Fruit fly (Drosophila melanogaster): ENCODE results near the gene ine.

The ine gene

dm6 chr2L:4458119-4459056 is 18.4 kb downstream of the ine start, which contains the start of gene RpL27A (continued):
- peak; percentile 99 for TF ChIP-seq Ets97D (GFP tag; optimal IDR thresholded peaks at IDR 0.05)
- peak; percentile 77 for TF ChIP-seq CG11504 (tag; optimal IDR thresholded peaks at IDR 0.05)
- peak; percentile 80 for TF ChIP-seq gsb-n (tag; optimal IDR thresholded peaks at IDR 0.05)
- peak; percentile 64; the same call in 2 of the 3 replicates for TF ChIP-seq so (GFP tag; IDR thresholded peaks at IDR 0.05)
- TF ChIP-seq crp (GFP tag; optimal IDR thresholded peaks at IDR 0.05): peak in 1 of 2 experiments; percentile 39
- TF ChIP-seq ems (GFP tag; optimal IDR thresholded peaks at IDR 0.05): peak; percentile 59
- TF ChIP-seq jing (GFP tag; optimal IDR thresholded peaks at IDR 0.05): no peak
- peak; percentile 75 for TF ChIP-seq CG6854 (GFP tag; optimal IDR thresholded peaks at IDR 0.05)
- peak; percentile 86 for TF ChIP-seq CG18619 (GFP tag; optimal IDR thresholded peaks at IDR 0.05)
- TF ChIP-seq CrebB (tag; optimal IDR thresholded peaks at IDR 0.05): peak; percentile 86
- TF ChIP-seq crol (GFP tag; IDR thresholded peaks at IDR 0.05): peak; percentile 48; the same call in 1 of the 2 replicates
- peak; percentile 87 for TF ChIP-seq Mes4 (GFP tag; optimal IDR thresholded peaks at IDR 0.05)
- no peak for TF ChIP-seq fru (optimal IDR thresholded peaks at IDR 0.05)
- TF ChIP-seq Atf3 (GFP tag; optimal IDR thresholded peaks at IDR 0.05): peak; percentile 51
- peak; percentile 53 for TF ChIP-seq chn (GFP tag; optimal IDR thresholded peaks at IDR 0.05)
- peak; percentile 51 for TF ChIP-seq psq (GFP tag; optimal IDR thresholded peaks at IDR 0.05)
- TF ChIP-seq Ada2b (GFP tag; IDR thresholded peaks at IDR 0.05): peak; percentile 56
- peak; percentile 91 for TF ChIP-seq CG17328 (GFP tag; IDR thresholded peaks at IDR 0.05)
- peak; percentile 79 for TF ChIP-seq Asciz (GFP tag; optimal IDR thresholded peaks at IDR 0.05)
- peak; percentile 61 for TF ChIP-seq repo (GFP tag; optimal IDR thresholded peaks at IDR 0.05)
- peak; percentile 19 for TF ChIP-seq mam (GFP tag; optimal IDR thresholded peaks at IDR 0.05)
- TF ChIP-seq tx (GFP tag; optimal IDR thresholded peaks at IDR 0.05): no peak
- peak; percentile 47; the same call in 1 of the 3 replicates for TF ChIP-seq vnd (GFP tag; IDR thresholded peaks at IDR 0.05; ENCODE audit: partially characterized antibody)
- TF ChIP-seq CG13894 (tag; optimal IDR thresholded peaks at IDR 0.05): peak; percentile 72
- peak; percentile 71 for TF ChIP-seq al (GFP tag; IDR thresholded peaks at IDR 0.05)
- TF ChIP-seq NC2β (GFP tag; optimal IDR thresholded peaks at IDR 0.05): peak; percentile 92
- peak; percentile 69 for TF ChIP-seq seq (GFP tag; IDR thresholded peaks at IDR 0.05)
- TF ChIP-seq CG11456 (GFP tag; IDR thresholded peaks at IDR 0.05): peak; percentile 91
- peak; percentile 60 for TF ChIP-seq lilli (GFP tag; optimal IDR thresholded peaks at IDR 0.05)
- peak; percentile 40 for TF ChIP-seq Hmx (GFP tag; optimal IDR thresholded peaks at IDR 0.05)
- TF ChIP-seq CG1603 (tag; optimal IDR thresholded peaks at IDR 0.05): peak; percentile 87
- peak; percentile 67 for TF ChIP-seq CG12942 (GFP tag; optimal IDR thresholded peaks at IDR 0.05)
- TF ChIP-seq dan (GFP tag; IDR thresholded peaks at IDR 0.05): no peak
- TF ChIP-seq peb (GFP tag; IDR thresholded peaks at IDR 0.05): peak; percentile 59
- TF ChIP-seq phol (tag; optimal IDR thresholded peaks at IDR 0.05): peak; percentile 91
- peak; percentile 65 for TF ChIP-seq CG11398 (GFP tag; optimal IDR thresholded peaks at IDR 0.05)
- peak; percentile 84 for TF ChIP-seq CG32532 (GFP tag; IDR thresholded peaks at IDR 0.05)
- TF ChIP-seq Nf-YB (GFP tag; optimal IDR thresholded peaks at IDR 0.05): peak; percentile 57
- TF ChIP-seq tap (tag; optimal IDR thresholded peaks at IDR 0.05): peak; percentile 32
- peak; percentile 79 for TF ChIP-seq Myb (GFP tag; optimal IDR thresholded peaks at IDR 0.05)
- peak; percentile 86 for TF ChIP-seq CG9727 (GFP tag; optimal IDR thresholded peaks at IDR 0.05)
- TF ChIP-seq CG7786 (GFP tag; optimal IDR thresholded peaks at IDR 0.05): peak; percentile 40
- TF ChIP-seq Dip3 (GFP tag; optimal IDR thresholded peaks at IDR 0.05): peak; percentile 57
- no peak for TF ChIP-seq CG14965 (GFP tag; optimal IDR thresholded peaks at IDR 0.05; ENCODE audit: borderline replicate concordance)
- TF ChIP-seq pnt (GFP tag; optimal IDR thresholded peaks at IDR 0.05): no peak
- TF ChIP-seq pho (GFP tag; optimal IDR thresholded peaks at IDR 0.05): peak; percentile 57
- peak; percentile 32 for TF ChIP-seq CG31388 (GFP tag; optimal IDR thresholded peaks at IDR 0.05)
- TF ChIP-seq slou (GFP tag; optimal IDR thresholded peaks at IDR 0.05): peak; percentile 63
- TF ChIP-seq trem (tag; optimal IDR thresholded peaks at IDR 0.05): peak; percentile 44
